Worm (Caenorhabditis elegans): ENCODE measurements around the gene cutl-1.

DNA sequence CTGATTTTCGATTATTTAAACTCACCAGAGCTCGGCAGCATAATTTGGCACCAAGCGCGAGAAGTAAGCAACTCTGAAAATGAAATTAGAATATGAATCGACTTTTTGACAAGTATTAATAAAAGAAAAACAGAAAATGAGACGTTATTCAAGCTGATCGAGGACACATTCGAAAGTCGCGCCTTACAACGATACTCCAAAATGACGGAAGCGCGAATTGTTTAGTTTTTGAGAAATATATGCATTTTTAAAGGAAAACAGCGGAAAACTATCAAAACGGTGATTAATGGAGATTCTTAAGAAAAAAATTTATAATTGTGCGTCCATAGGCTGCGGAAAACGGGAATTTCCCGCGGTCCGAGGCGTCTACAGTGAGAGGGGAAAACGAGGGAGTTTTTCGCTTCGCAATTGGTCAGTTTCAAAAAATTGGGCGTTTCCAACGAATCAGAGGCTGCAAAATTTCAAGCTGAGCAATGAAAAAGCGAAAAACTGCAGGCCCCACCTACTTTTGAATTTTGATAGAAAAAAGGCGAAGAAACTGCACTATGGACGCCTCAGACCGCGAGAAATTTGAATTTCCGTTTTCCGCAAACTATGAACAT is 31.7 kb upstream of the cutl-1 start, which contains the start of gene mes-4:
- TF ChIP-seq mep-1 (tag; optimal IDR thresholded peaks at IDR 0.05): no peak
- TF ChIP-seq nhr-76 (tag; optimal IDR thresholded peaks at IDR 0.05): no peak
- TF ChIP-seq egl-43 (GFP tag; IDR thresholded peaks at IDR 0.05): no peak
- peak in 1 of 2 experiments; percentile 78 for TF ChIP-seq unc-62 (GFP tag; optimal IDR thresholded peaks at IDR 0.05 in 1 of 2)
- no peak for TF ChIP-seq unc-62 (tag; optimal IDR thresholded peaks at IDR 0.05)
